Worm (Caenorhabditis elegans) whole organism, late embryonic: Measurements from ENCODE around the gene mrpl-36.

Experiments
- K02D7.2 ChIP-seq: sonication (generic microtip); optimal IDR thresholded peaks from 2 replicates; lab custom pipeline; 2017; ENCODE audit warnings: mild to moderate bottlenecking, missing genetic modification characterization, missing compliant biosample characterization
- ceh-2 ChIP-seq: sonication (generic microtip); optimal IDR thresholded peaks from 2 replicates; lab custom pipeline; 2016; ENCODE audit warnings: missing genotype, missing genetic modification characterization, missing compliant biosample characterization
- ceh-30 ChIP-seq: fragments of 150-350 bp; optimal IDR thresholded peaks from 2 replicates; lab custom pipeline; 2014; ENCODE audit warnings: missing biosample characterization, missing genetic modification characterization
- ceh-48 ChIP-seq: sonication (generic microtip); optimal IDR thresholded peaks from 2 replicates; lab custom pipeline; 2016; ENCODE audit warnings: missing genetic modification characterization, inconsistent platforms, missing compliant biosample characterization
- ceh-6 ChIP-seq: fragments of 200-800 bp; sonication (Bioruptor generic); optimal IDR thresholded peaks from 2 replicates; lab custom pipeline; 2018; ENCODE audit warnings: mild to moderate bottlenecking, missing genetic modification characterization, missing compliant biosample characterization
- che-1 ChIP-seq: sonication (generic microtip); optimal IDR thresholded peaks from 2 replicates; lab custom pipeline; 2016; ENCODE audit warnings: mild to moderate bottlenecking, missing genetic modification characterization, missing compliant biosample characterization
- dve-1 ChIP-seq: sonication (generic microtip); optimal IDR thresholded peaks from 2 replicates; lab custom pipeline; 2017; ENCODE audit warnings: antibody characterized with exemption, mild to moderate bottlenecking, missing genetic modification characterization, missing compliant biosample characterization
- elt-2 ChIP-seq: sonication (generic microtip); optimal IDR thresholded peaks from 2 replicates; lab custom pipeline; 2016; ENCODE audit warnings: missing genetic modification reagents, missing genetic modification characterization, missing compliant biosample characterization
- eyg-1 ChIP-seq: sonication (generic microtip); optimal IDR thresholded peaks from 2 replicates; lab custom pipeline; 2016; ENCODE audit warnings: missing genotype, missing genetic modification characterization, missing compliant biosample characterization
- hlh-15 ChIP-seq: sonication (generic microtip); optimal IDR thresholded peaks from 2 replicates; lab custom pipeline; 2016; ENCODE audit warnings: missing genetic modification characterization, missing compliant biosample characterization
- nfya-1 ChIP-seq: sonication (generic microtip); optimal IDR thresholded peaks from 2 replicates; lab custom pipeline; 2017; ENCODE audit warnings: missing genetic modification characterization, mild to moderate bottlenecking, missing compliant biosample characterization, antibody characterized with exemption, moderate library complexity
- nhr-232 ChIP-seq: sonication (generic microtip); optimal IDR thresholded peaks from 2 replicates; lab custom pipeline; 2016; ENCODE audit warnings: missing genetic modification characterization, missing compliant biosample characterization
- odd-2 ChIP-seq: sonication (generic microtip); optimal IDR thresholded peaks from 2 replicates; lab custom pipeline; 2017; ENCODE audit warnings: antibody characterized with exemption, mild to moderate bottlenecking, missing genetic modification characterization, missing compliant biosample characterization
- pha-4 ChIP-seq: fragments of 150-350 bp; optimal IDR thresholded peaks from 2 replicates; lab custom pipeline; 2018; ENCODE audit warnings: missing biosample characterization, missing genetic modification reagents, missing genetic modification characterization
- rnt-1 ChIP-seq: sonication (generic microtip); optimal IDR thresholded peaks from 2 replicates; lab custom pipeline; 2016; ENCODE audit warnings: missing genetic modification characterization, missing compliant biosample characterization
- syd-9 ChIP-seq: sonication (generic microtip); optimal IDR thresholded peaks from 2 replicates; lab custom pipeline; 2016; ENCODE audit warnings: mild to moderate bottlenecking, missing genetic modification characterization, moderate library complexity, missing compliant biosample characterization
- unc-86 ChIP-seq: sonication (generic microtip); optimal IDR thresholded peaks from 2 replicates; lab custom pipeline; 2016; ENCODE audit warnings: missing genetic modification characterization, missing compliant biosample characterization
- ztf-16 ChIP-seq: sonication (generic microtip); optimal IDR thresholded peaks from 2 replicates; lab custom pipeline; 2017; ENCODE audit warnings: missing genetic modification characterization, missing compliant biosample characterization

mrpl-36 gene

DNA sequence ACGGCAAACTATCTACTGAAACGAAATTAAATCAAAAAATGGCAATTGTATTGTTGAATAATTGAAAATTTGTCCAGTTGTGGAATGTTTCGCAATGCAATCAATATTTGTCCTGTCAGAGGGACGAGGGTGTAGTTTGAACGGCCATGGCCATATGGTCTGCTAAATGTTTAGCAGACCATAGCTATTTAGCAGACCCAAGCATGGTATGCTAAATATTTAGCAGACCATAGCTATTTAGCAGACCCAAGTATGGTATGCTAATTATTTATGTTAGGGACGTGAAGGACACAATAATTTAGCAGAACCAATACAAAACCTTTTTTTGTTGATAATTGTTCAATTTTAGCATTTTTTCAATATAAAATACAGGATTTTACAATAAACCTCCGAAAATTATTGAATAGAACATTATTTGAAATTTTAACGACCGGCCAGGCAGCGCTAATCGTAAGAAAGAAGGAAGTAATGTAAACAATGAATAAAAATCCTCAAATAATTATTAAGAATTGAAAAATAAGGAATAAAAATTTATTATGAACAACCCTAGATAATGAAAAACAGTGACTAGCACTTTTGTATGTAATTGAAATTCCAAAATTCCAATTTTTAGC, 42.8 kb downstream of the mrpl-36 start, which contains the start of gene riok-3:
TSS of gene riok-3 (minus strand) at position 15 of the 614 bp plus-strand sequence.
- TF ChIP-seq ceh-30 (tag; lab: Kevin White, UChicago) (no peak), ceh-48 (tag; lab: Kevin White, UChicago) (peak; percentile 13)

- TF ChIP-seq syd-9 (no peak), odd-2 (tag; lab: Kevin White, UChicago) (no peak), rnt-1 (tag; lab: Kevin White, UChicago) (no peak), hlh-15 (no peak), eyg-1 (tag; lab: Kevin White, UChicago) (no peak), unc-86 (no peak), pha-4 (no peak)
Observed at ce11 chrIII:9802045-9802444, 45.9 kb downstream of the mrpl-36 start.

DNA sequence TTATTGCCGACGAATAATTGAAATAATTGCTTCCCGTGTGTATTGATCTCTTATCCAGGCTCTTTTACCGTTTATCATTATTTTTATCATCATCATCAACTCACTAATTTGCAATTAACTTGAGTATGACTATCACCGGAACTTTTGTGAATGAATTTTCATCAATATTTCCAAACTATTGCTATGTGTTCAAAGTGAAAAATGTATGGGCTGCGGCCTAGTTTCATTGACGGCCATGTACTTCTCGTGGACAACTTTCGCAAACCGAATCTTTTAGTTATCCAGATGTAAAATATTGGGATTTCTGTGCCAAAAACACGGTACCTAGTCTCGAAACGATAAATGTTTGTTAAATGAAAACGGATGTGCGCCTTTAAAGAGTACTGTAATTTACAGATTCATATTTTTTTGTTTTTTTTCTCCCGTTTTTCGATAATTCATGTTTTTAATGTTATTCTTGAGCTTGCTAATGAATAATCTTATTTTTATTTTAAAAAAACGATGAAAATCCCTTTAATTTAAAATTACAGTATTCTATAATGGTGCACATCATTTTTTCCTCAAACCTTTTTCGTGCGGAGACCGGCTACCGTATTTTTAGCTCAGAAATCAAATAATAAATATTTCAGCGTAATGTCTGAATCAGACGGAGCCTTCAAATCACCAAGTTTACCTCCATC, 49.3 kb downstream of the mrpl-36 start, which contains the start of gene ZK632.2:
TSS of gene ZK632.2 (plus strand) at position 630 of the 680 bp plus-strand sequence.
- TF ChIP-seq ceh-6 (GFP tag; lab: Kevin White, UChicago) = no peak
- TF ChIP-seq ceh-2 (tag; lab: Kevin White, UChicago) = no peak
- no peak for TF ChIP-seq elt-2 (tag; lab: Kevin White, UChicago)
- no peak for TF ChIP-seq ztf-16
- TF ChIP-seq dve-1 (tag; lab: Kevin White, UChicago) = no peak
- no peak for TF ChIP-seq nhr-232 (tag; lab: Kevin White, UChicago)
- TF ChIP-seq K02D7.2 = no peak
- no peak for TF ChIP-seq syd-9
- TF ChIP-seq nfya-1 (tag; lab: Kevin White, UChicago) = no peak
- TF ChIP-seq che-1 (tag; lab: Kevin White, UChicago) = no peak
